Fruit fly (Drosophila melanogaster) whole organism, prepupa: Measurements from ENCODE around the gene Sec23.
A peak's percentile ranks its signal among the peaks of the same experiment; 100 is the strongest.

ENCODE experiments used
- Blimp-1 ChIP-seq: fragments of 200-800 bp; sonication (Bioruptor generic); optimal IDR thresholded peaks from 3 replicates; lab custom pipeline; 2017; ENCODE audit warnings: missing biosample characterization, missing genetic modification characterization, mild to moderate bottlenecking, moderate library complexity, missing genetic modification reagents
- CG10631 ChIP-seq: fragments of 200-800 bp; sonication (Bioruptor generic); optimal IDR thresholded peaks from 2 replicates; lab custom pipeline; 2016; ENCODE audit warnings: missing biosample characterization, missing genetic modification characterization
- CG11762 ChIP-seq: fragments of 200-800 bp; sonication (Bioruptor generic); optimal IDR thresholded peaks from 3 replicates; lab custom pipeline; 2016; ENCODE audit warnings: missing biosample characterization, missing genetic modification characterization; ENCODE audit not compliant: insufficient read depth
- CG11902 ChIP-seq: fragments of 200-800 bp; sonication (Bioruptor generic); optimal IDR thresholded peaks from 3 replicates; lab custom pipeline; 2016; ENCODE audit warnings: missing biosample characterization, missing genetic modification characterization
- CG16779 ChIP-seq: fragments of 200-800 bp; sonication (Bioruptor generic); optimal IDR thresholded peaks from 3 replicates; lab custom pipeline; 2017; ENCODE audit warnings: missing biosample characterization, mild to moderate bottlenecking, missing genetic modification characterization
- CG3032 ChIP-seq: fragments of 200-800 bp; optimal IDR thresholded peaks from 2 replicates; lab custom pipeline; 2019; ENCODE audit warnings: missing biosample characterization, mild to moderate bottlenecking, missing genetic modification characterization, moderate library complexity
- CG31627 ChIP-seq: fragments of 200-800 bp; sonication (Bioruptor generic); optimal IDR thresholded peaks from 3 replicates; lab custom pipeline; 2016; ENCODE audit warnings: missing biosample characterization, missing genetic modification characterization
- CG32006 ChIP-seq: fragments of 200-800 bp; sonication (Bioruptor generic); optimal IDR thresholded peaks from 3 replicates; lab custom pipeline; 2017; ENCODE audit warnings: missing biosample characterization, mild to moderate bottlenecking, missing genetic modification characterization
- CG3919 ChIP-seq: fragments of 200-800 bp; sonication (Bioruptor generic); optimal IDR thresholded peaks from 3 replicates; lab custom pipeline; 2016; ENCODE audit warnings: missing biosample characterization, missing genetic modification characterization
- CG6163 ChIP-seq: fragments of 200-800 bp; sonication (Bioruptor generic); IDR thresholded peaks from 3 replicates; pipeline ENCODE4 v1.3.6; 2022; ENCODE audit warnings: missing biosample characterization, missing genetic modification characterization
- CG6808 ChIP-seq: fragments of 200-800 bp; sonication (Bioruptor generic); optimal IDR thresholded peaks from 3 replicates; lab custom pipeline; 2017; ENCODE audit warnings: missing biosample characterization, missing genetic modification characterization, mild to moderate bottlenecking, moderate library complexity, missing genetic modification reagents
- CG6854 ChIP-seq: fragments of 200-800 bp; sonication (Bioruptor generic); optimal IDR thresholded peaks from 2 replicates; lab custom pipeline; 2017; ENCODE audit warnings: missing biosample characterization, mild to moderate bottlenecking, missing genetic modification characterization
- CG8119 ChIP-seq: fragments of 200-800 bp; sonication (Bioruptor generic); IDR thresholded peaks from 3 replicates; pipeline ENCODE4 v1.3.6; 2022; ENCODE audit warnings: missing biosample characterization, missing genetic modification characterization
- CG8319 ChIP-seq: fragments of 200-800 bp; sonication (Bioruptor generic); optimal IDR thresholded peaks from 3 replicates; lab custom pipeline; 2016; ENCODE audit warnings: missing biosample characterization, missing genetic modification characterization
- CG8632 ChIP-seq: fragments of 200-800 bp; sonication (Bioruptor generic); optimal IDR thresholded peaks from 3 replicates; lab custom pipeline; 2016; ENCODE audit warnings: missing biosample characterization, missing genetic modification characterization
- Eip75B ChIP-seq: fragments of 200-800 bp; sonication (Bioruptor generic); optimal IDR thresholded peaks from 3 replicates; lab custom pipeline; 2016; ENCODE audit warnings: missing biosample characterization, missing genetic modification characterization
- Eip78C ChIP-seq: fragments of 200-800 bp; sonication (Bioruptor generic); peaks from one replicate; lab custom pipeline; 2016; ENCODE audit warnings: missing biosample characterization, missing genetic modification characterization
- Eip93F ChIP-seq: fragments of 200-800 bp; sonication (Bioruptor generic); optimal IDR thresholded peaks from 2 replicates; lab custom pipeline; 2016; ENCODE audit warnings: missing biosample characterization, mild to moderate bottlenecking, missing genetic modification characterization
- Ets21C ChIP-seq: fragments of 200-800 bp; sonication (Bioruptor generic); optimal IDR thresholded peaks from 3 replicates; lab custom pipeline; 2016; ENCODE audit warnings: missing biosample characterization, missing genetic modification characterization
- Ets96B ChIP-seq: fragments of 200-800 bp; optimal IDR thresholded peaks from 2 replicates; lab custom pipeline; 2019; ENCODE audit warnings: missing biosample characterization, mild to moderate bottlenecking, missing genetic modification characterization, moderate library complexity
- Gug ChIP-seq: fragments of 200-800 bp; sonication (Bioruptor generic); IDR thresholded peaks from 2 replicates; pipeline ENCODE4 v1.3.6; 2022; ENCODE audit warnings: missing biosample characterization, missing genetic modification characterization
- Hr39 ChIP-seq: fragments of 200-800 bp; sonication (Bioruptor generic); optimal IDR thresholded peaks from 2 replicates; lab custom pipeline; 2016; ENCODE audit warnings: missing biosample characterization, missing genetic modification characterization
- Lpt ChIP-seq: fragments of 200-800 bp; sonication (Bioruptor generic); optimal IDR thresholded peaks from 3 replicates; lab custom pipeline; 2016; ENCODE audit warnings: missing biosample characterization, missing genetic modification characterization
- Met ChIP-seq: fragments of 200-800 bp; sonication (Bioruptor generic); optimal IDR thresholded peaks from 3 replicates; lab custom pipeline; 2016; ENCODE audit warnings: missing biosample characterization, missing genetic modification characterization
- Smox ChIP-seq: fragments of 200-800 bp; sonication (Bioruptor generic); optimal IDR thresholded peaks from 3 replicates; lab custom pipeline; 2016; ENCODE audit warnings: missing biosample characterization, missing genetic modification characterization
- Sox102F ChIP-seq: fragments of 200-800 bp; sonication (Bioruptor generic); optimal IDR thresholded peaks from 2 replicates; lab custom pipeline; 2016; ENCODE audit warnings: missing biosample characterization, mild to moderate bottlenecking, missing genetic modification characterization
- Sox14 ChIP-seq: fragments of 200-800 bp; sonication (Bioruptor generic); optimal IDR thresholded peaks from 3 replicates; lab custom pipeline; 2016; ENCODE audit warnings: missing biosample characterization, missing genetic modification characterization
- Sox15 ChIP-seq: fragments of 200-800 bp; sonication (Bioruptor generic); optimal IDR thresholded peaks from 3 replicates; lab custom pipeline; 2016; ENCODE audit warnings: missing biosample characterization, missing genetic modification characterization
- achi ChIP-seq: fragments of 200-800 bp; sonication (Bioruptor generic); optimal IDR thresholded peaks from 3 replicates; lab custom pipeline; 2016; ENCODE audit warnings: missing biosample characterization, missing genetic modification characterization
- acj6 ChIP-seq: fragments of 200-800 bp; sonication (Bioruptor generic); optimal IDR thresholded peaks from 3 replicates; lab custom pipeline; 2016; ENCODE audit warnings: missing biosample characterization, missing genetic modification characterization
- cyc ChIP-seq: fragments of 200-800 bp; sonication (Bioruptor generic); optimal IDR thresholded peaks from 3 replicates; lab custom pipeline; 2016; ENCODE audit warnings: missing biosample characterization, missing genetic modification characterization
- dac ChIP-seq: fragments of 200-800 bp; sonication (Bioruptor generic); optimal IDR thresholded peaks from 2 replicates; lab custom pipeline; 2017; ENCODE audit warnings: missing biosample characterization, mild to moderate bottlenecking, missing genetic modification characterization
- dsx ChIP-seq: fragments of 200-800 bp; optimal IDR thresholded peaks from 3 replicates; lab custom pipeline; 2019; ENCODE audit warnings: missing biosample characterization, mild to moderate bottlenecking, missing genetic modification characterization, moderate library complexity; ENCODE audit not compliant: poor library complexity, severe bottlenecking
- eg ChIP-seq: fragments of 200-800 bp; sonication (Bioruptor generic); IDR thresholded peaks from 3 replicates; pipeline ENCODE4 v1.3.6; 2022; ENCODE audit warnings: missing biosample characterization, missing genetic modification characterization
- esn ChIP-seq: fragments of 200-800 bp; sonication (Bioruptor generic); optimal IDR thresholded peaks from 2 replicates; lab custom pipeline; 2016; ENCODE audit warnings: missing biosample characterization, mild to moderate bottlenecking, missing genetic modification characterization, moderate library complexity
- fd59A ChIP-seq: fragments of 200-800 bp; sonication (Bioruptor generic); optimal IDR thresholded peaks from 2 replicates; lab custom pipeline; 2017; ENCODE audit warnings: missing biosample characterization, mild to moderate bottlenecking, missing genetic modification characterization, missing genetic modification reagents
- fd85E ChIP-seq: fragments of 200-800 bp; sonication (Bioruptor generic); optimal IDR thresholded peaks from 3 replicates; lab custom pipeline; 2016; ENCODE audit warnings: missing biosample characterization, missing genetic modification characterization
- fkh ChIP-seq: fragments of 200-800 bp; sonication (Bioruptor generic); optimal IDR thresholded peaks from 3 replicates; lab custom pipeline; 2017; ENCODE audit warnings: missing biosample characterization, mild to moderate bottlenecking, missing genetic modification characterization, moderate library complexity
- lz ChIP-seq: fragments of 200-800 bp; sonication (Bioruptor generic); optimal IDR thresholded peaks from 3 replicates; lab custom pipeline; 2016; ENCODE audit warnings: missing biosample characterization, missing genetic modification characterization
- net ChIP-seq: fragments of 200-800 bp; sonication (Bioruptor generic); optimal IDR thresholded peaks from 3 replicates; lab custom pipeline; 2016; ENCODE audit warnings: missing biosample characterization, missing genetic modification characterization
- pdm3 ChIP-seq: fragments of 200-800 bp; sonication (Bioruptor generic); optimal IDR thresholded peaks from 3 replicates; lab custom pipeline; 2016; ENCODE audit warnings: missing biosample characterization, missing genetic modification characterization
- spab ChIP-seq: fragments of 200-800 bp; sonication (Bioruptor generic); optimal IDR thresholded peaks from 2 replicates; lab custom pipeline; 2017; ENCODE audit warnings: missing biosample characterization, mild to moderate bottlenecking, missing genetic modification characterization, missing genetic modification reagents
- ss ChIP-seq, 2 experiments: fragments of 200-800 bp; sonication (Bioruptor generic); optimal IDR thresholded peaks; 2 replicates in 1 of 2; 3 replicates in 1 of 2; lab custom pipeline; 2017 to 2018; ENCODE audit warnings: mild to moderate bottlenecking in 2 of 2, missing biosample characterization in 2 of 2, missing genetic modification characterization in 2 of 2, moderate library complexity in 1 of 2
- svp ChIP-seq: fragments of 200-800 bp; sonication (Bioruptor generic); peaks from one replicate; lab custom pipeline; 2016; ENCODE audit warnings: missing biosample characterization, missing genetic modification characterization
- topi ChIP-seq: fragments of 200-800 bp; sonication (Bioruptor generic); optimal IDR thresholded peaks from 3 replicates; lab custom pipeline; 2016; ENCODE audit warnings: missing biosample characterization, missing genetic modification characterization
- vri ChIP-seq: fragments of 200-800 bp; sonication (Bioruptor generic); optimal IDR thresholded peaks from 3 replicates; lab custom pipeline; 2016; ENCODE audit warnings: missing biosample characterization, mild to moderate bottlenecking, missing genetic modification characterization

Sec23 gene

dm6 chr3R:5600361-5601043 is 48.4 kb upstream of the Sec23 start (continued):
- peak; percentile 46 for TF ChIP-seq CG6808
- no peak for TF ChIP-seq Hr39 (GFP tag; lab: Kevin White, UChicago)
- no peak for TF ChIP-seq Met (GFP tag; lab: Kevin White, UChicago)
- no peak for TF ChIP-seq CG11762 (GFP tag; lab: Kevin White, UChicago)
- TF ChIP-seq CG16779 (tag; lab: Kevin White, UChicago), result peak; percentile 43
- no peak for TF ChIP-seq eg (GFP tag; lab: Robert Waterston, UW)
- peak; percentile 7 for TF ChIP-seq lz
- no peak for TF ChIP-seq spab (GFP tag; lab: Kevin White, UChicago)
- TF ChIP-seq CG6163, result no peak
- TF ChIP-seq Eip75B (GFP tag; lab: Kevin White, UChicago), result peak; percentile 47
- TF ChIP-seq Lpt (GFP tag; lab: Kevin White, UChicago), result peak; percentile 11
- TF ChIP-seq CG6854 (GFP tag; lab: Kevin White, UChicago), result no peak
- TF ChIP-seq Sox102F (GFP tag; lab: Kevin White, UChicago), result no peak
- peak; percentile 75 for TF ChIP-seq dsx
- no peak for TF ChIP-seq CG8319 (GFP tag; lab: Kevin White, UChicago)
- no peak for TF ChIP-seq acj6 (GFP tag; lab: Kevin White, UChicago)
- peak; percentile 96 for TF ChIP-seq vri (GFP tag; lab: Kevin White, UChicago)
- TF ChIP-seq Ets21C (GFP tag; lab: Kevin White, UChicago), result no peak
- TF ChIP-seq topi (GFP tag; lab: Kevin White, UChicago), result no peak
- no peak for TF ChIP-seq CG31627 (GFP tag; lab: Kevin White, UChicago)
- TF ChIP-seq CG11902 (GFP tag; lab: Kevin White, UChicago), result no peak
- peak; percentile 58 for TF ChIP-seq Eip93F (GFP tag; lab: Kevin White, UChicago)
- TF ChIP-seq pdm3 (GFP tag; lab: Kevin White, UChicago), result no peak
- TF ChIP-seq, all 60 proteins: peak for 15

- no peak for TF ChIP-seq ss (GFP tag; optimal IDR thresholded peaks at IDR 0.05; lab: Kevin White, UChicago)
- peak; percentile 68 for TF ChIP-seq pdm3 (GFP tag; lab: Kevin White, UChicago)
- TF ChIP-seq CG8119 (GFP tag; lab: Robert Waterston, UW), result no peak
- TF ChIP-seq fkh (GFP tag; lab: Kevin White, UChicago), result peak; percentile 86
- no peak for TF ChIP-seq CG6854 (GFP tag; lab: Kevin White, UChicago)
- TF ChIP-seq achi (GFP tag; lab: Kevin White, UChicago), result peak; percentile 66
- peak; percentile 20 for TF ChIP-seq dac (GFP tag; lab: Kevin White, UChicago)
- peak; percentile 51 for TF ChIP-seq topi (GFP tag; lab: Kevin White, UChicago)
- no peak for TF ChIP-seq Smox (GFP tag; lab: Kevin White, UChicago)
- no peak for TF ChIP-seq Gug (GFP tag; lab: Robert Waterston, UW)
- peak; percentile 42 for TF ChIP-seq CG3919 (GFP tag; lab: Kevin White, UChicago)
- peak; percentile 67 for TF ChIP-seq Met (GFP tag; lab: Kevin White, UChicago)
- peak; percentile 78 for TF ChIP-seq svp (GFP tag; lab: Kevin White, UChicago)
- peak; percentile 71 for TF ChIP-seq acj6 (GFP tag; lab: Kevin White, UChicago)
- TF ChIP-seq CG3032 (tag; lab: Kevin White, UChicago), result peak; percentile 44
- no peak for TF ChIP-seq CG16779 (tag; lab: Kevin White, UChicago)
- TF ChIP-seq Eip78C (GFP tag; lab: Kevin White, UChicago), result peak; percentile 79
- TF ChIP-seq CG32006 (GFP tag; lab: Kevin White, UChicago), result no peak
- peak; percentile 30 for TF ChIP-seq Sox14 (GFP tag; lab: Kevin White, UChicago)
- no peak for TF ChIP-seq net (GFP tag; lab: Kevin White, UChicago)
- peak; percentile 38 for TF ChIP-seq CG6808
- TF ChIP-seq cyc (GFP tag; lab: Kevin White, UChicago), result peak; percentile 55
- peak; percentile 68 for TF ChIP-seq CG31627 (GFP tag; lab: Kevin White, UChicago)
- peak; percentile 39 for TF ChIP-seq CG8319 (GFP tag; lab: Kevin White, UChicago)
- TF ChIP-seq Blimp-1, result peak; percentile 19
- no peak for TF ChIP-seq Sox102F (GFP tag; lab: Kevin White, UChicago)
- TF ChIP-seq fd59A, result no peak
- peak; percentile 31 for TF ChIP-seq fd85E
- TF ChIP-seq CG11762 (GFP tag; lab: Kevin White, UChicago), result peak; percentile 45
- TF ChIP-seq Ets96B (tag; lab: Kevin White, UChicago), result peak; percentile 24
- TF ChIP-seq CG8632 (GFP tag; lab: Kevin White, UChicago), result peak; percentile 46
- TF ChIP-seq CG10631, result peak; percentile 64
- peak; percentile 69 for TF ChIP-seq lz
- peak; percentile 42 for TF ChIP-seq Eip75B (GFP tag; lab: Kevin White, UChicago)
- peak; percentile 61 for TF ChIP-seq Sox15 (GFP tag; lab: Kevin White, UChicago)
- peak; percentile 68 for TF ChIP-seq Hr39 (GFP tag; lab: Kevin White, UChicago)
- peak; percentile 67 for TF ChIP-seq esn
These were observed 47.8 kb upstream of the Sec23 start, which contains the start of the genes kra and SecS for dm6 chr3R:5601044-5601523. kra (minus strand) TSS chr3R:5601136. SecS (plus strand) TSS chr3R:5601433.
